Fruit fly (Drosophila melanogaster) whole organism, larva: Measurements from ENCODE around the gene CG34126.

Source experiments
- noc ChIP-seq: fragments of 200-800 bp; sonication (Bioruptor generic); optimal IDR thresholded peaks from 3 replicates; lab custom pipeline; 2019; ENCODE audit warnings: missing biosample characterization, mild to moderate bottlenecking, missing genetic modification characterization, moderate library complexity

Gene CG34126

dm6 chr2L:4981278-4981966, at the start of gene CG34126, which contains the start of gene CG8892:
CG34126 (plus strand) TSS chr2L:4981614.
CG8892 (minus strand) TSS chr2L:4981592.
- TF ChIP-seq noc (tag; lab: Kevin White, UChicago) = peak; percentile 98

- TF ChIP-seq noc (tag; lab: Kevin White, UChicago) = no peak
These were observed 49.1 kb upstream of the CG34126 start, which contains the start of gene hoe1 for dm6 chr2L:4932284-4932683. hoe1 (minus strand) TSS chr2L:4932384.

DNA sequence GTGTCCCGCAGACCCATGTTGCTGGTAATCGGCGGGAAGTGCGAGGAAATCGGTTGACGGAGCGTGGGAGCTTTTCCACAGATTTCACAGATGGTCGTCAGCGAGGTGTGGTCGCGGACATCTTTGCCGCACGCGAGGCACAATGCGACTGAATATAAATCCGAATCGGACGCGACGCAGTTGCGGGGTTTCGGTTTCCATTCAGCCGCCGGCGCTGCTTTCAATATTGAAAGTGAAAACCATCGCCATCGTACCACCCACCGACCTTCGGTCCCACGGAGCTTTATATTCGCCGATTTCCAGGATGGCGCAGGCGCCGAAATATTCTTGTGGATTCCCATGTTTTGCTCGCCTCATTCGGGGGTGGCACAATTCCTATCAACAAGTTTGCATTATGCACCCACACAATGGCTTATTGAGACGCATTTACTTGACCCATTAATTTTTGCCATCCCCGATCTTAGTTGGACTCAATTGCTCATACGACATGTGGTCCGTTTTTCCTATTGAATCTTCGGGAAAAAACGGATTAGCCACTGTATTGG, 45.0 kb upstream of the CG34126 start, which contains the start of gene hoe2:
Gene hoe2, minus strand, starts transcription at position 126 of the 545 bp plus-strand sequence.
- TF ChIP-seq noc (tag; lab: Kevin White, UChicago) = no peak

dm6 chr2L:4937060-4937459, 44.4 kb upstream of the CG34126 start, which contains the start of gene Sgs1:
Sgs1 (plus strand) TSS chr2L:4937409.
- no peak for TF ChIP-seq noc (tag; lab: Kevin White, UChicago)

- TF ChIP-seq noc (tag; lab: Kevin White, UChicago) = no peak
These were observed 39.1 kb upstream of the CG34126 start, which contains the start of gene synr for dm6 chr2L:4942257-4942792. synr (plus strand) TSS chr2L:4942742.

- peak; percentile 97 for TF ChIP-seq noc (tag; lab: Kevin White, UChicago)
These were observed 36.1 kb upstream of the CG34126 start, which contains the start of the genes mRpL24 and betaggt-I for dm6 chr2L:4945300-4945699. mRpL24 (minus strand) TSS chr2L:4945361. betaggt-I (plus strand) TSS chr2L:4945579.

- TF ChIP-seq noc (tag; lab: Kevin White, UChicago) = no peak
These were observed 31.9 kb upstream of the CG34126 start, which contains the start of gene jet for dm6 chr2L:4949453-4950045. jet (minus strand) TSS chr2L:4949784.

dm6 chr2L:4950667-4951066, 30.7 kb upstream of the CG34126 start, which contains the start of gene Jon25Biii:
Jon25Biii (minus strand) TSS chr2L:4950767.
- peak; percentile 28 for TF ChIP-seq noc (tag; lab: Kevin White, UChicago)

dm6 chr2L:4953086-4953570, 28.3 kb upstream of the CG34126 start, which contains the start of gene Jon25Bii:
Jon25Bii (minus strand) TSS chr2L:4953136.
- TF ChIP-seq noc (tag; lab: Kevin White, UChicago) = no peak

DNA sequence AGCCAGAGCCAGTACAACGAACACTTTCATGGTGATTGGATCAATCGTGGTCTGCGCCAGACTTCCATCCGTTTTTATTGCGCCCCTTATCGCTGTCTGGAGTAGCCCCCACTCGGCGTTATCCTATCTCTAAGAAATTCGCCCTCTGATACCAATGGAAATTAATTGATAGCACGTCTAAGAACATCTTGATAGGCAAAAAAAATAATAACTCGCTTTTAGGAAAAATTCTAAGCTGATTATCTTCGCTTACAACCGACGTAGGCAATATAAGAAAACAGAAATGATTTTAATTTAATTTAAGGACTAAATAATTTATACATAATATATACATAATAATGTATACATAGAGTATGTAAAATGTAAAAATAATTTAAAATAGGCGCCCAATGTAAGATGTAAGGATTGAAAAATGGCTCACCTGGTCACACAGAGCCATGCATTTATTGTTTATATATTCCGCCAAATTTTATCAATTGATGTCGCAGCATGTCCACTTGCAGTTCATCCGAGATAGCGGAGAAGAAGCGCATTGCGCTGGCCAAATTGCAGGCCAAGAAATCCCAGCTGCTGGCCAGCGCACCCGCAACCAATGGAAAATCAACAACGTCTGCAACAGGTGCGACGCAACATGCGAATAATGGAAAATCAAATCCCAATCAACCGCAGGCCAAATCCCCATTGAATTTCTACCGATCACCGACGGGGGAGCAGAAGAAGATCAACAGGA, 26.2 kb upstream of the CG34126 start, which contains the start of the genes Jon25Bi and Marcal1:
Gene Jon25Bi, minus strand, starts transcription at position 51 of the 730 bp plus-strand sequence.
Gene Marcal1, plus strand, starts transcription at position 416 of the 730 bp plus-strand sequence.
- no peak for TF ChIP-seq noc (tag; lab: Kevin White, UChicago)

dm6 chr2L:4958111-4958510, 23.3 kb upstream of the CG34126 start, which contains the start of gene CG34124:
CG34124 (plus strand) TSS chr2L:4958411.
- no peak for TF ChIP-seq noc (tag; lab: Kevin White, UChicago)

DNA sequence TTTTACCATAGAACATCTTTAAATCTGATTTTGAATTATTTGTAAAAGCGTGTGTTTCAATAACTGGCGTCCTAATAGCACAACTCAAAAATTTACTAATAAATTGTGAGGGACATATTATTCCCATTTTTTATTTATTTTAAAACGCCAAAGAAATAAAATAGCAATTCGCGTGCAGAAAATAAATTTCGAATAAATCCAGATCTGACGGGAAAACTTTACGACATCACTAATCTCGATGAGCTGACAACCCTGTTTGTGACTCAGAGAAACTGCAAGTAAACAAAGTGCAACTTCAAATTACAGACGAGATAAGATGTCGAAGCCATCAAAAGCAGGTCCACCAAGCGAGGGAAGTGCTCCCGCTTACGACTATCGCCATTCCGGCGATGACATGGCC, 16.0 kb upstream of the CG34126 start, which contains the start of gene CG34125:
Gene CG34125, plus strand, starts transcription at position 254 of the 400 bp plus-strand sequence.
- TF ChIP-seq noc (tag; lab: Kevin White, UChicago) = no peak

DNA sequence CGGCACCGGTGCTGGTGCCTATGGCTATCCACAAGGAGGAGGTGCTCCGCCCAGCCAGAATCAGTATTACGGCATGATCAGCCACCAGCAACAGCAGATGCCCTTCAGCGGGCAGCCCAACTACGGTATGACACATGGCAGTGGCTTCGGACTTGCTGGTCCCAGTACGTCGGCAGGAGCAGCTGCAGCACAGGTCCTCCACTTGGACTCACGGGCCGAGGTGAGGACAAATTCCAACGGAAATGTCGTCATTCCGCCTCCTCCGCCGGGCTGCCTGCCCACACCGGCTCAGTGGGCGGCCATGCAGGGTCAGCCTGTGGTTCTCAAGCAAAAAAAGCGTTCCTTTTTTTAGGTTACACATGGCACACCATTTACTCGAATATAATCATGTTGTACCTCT, 15.5 kb upstream of the CG34126 start:
- TF ChIP-seq noc (tag; lab: Kevin White, UChicago) = no peak

DNA sequence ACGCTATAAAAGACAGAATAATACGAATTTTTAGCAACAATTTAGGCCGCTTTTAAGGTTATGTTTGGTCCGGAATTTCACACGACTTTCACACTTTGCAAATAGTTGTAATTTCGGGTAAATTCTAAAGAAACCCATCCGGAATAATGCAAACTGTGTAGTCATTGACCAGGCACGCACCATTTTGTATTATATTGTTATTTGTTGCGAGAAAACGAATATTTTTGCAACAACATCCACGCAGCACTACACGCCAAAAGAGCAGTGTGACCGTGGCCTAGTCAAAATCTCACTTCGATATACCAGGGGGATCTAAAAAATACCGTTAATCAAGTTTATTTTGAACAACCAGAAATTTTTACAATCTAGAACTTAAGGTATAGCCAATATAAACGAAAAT, 13.9 kb upstream of the CG34126 start, which contains the start of gene eIF3i:
Gene eIF3i, minus strand, starts transcription at position 265 of the 400 bp plus-strand sequence.
- TF ChIP-seq noc (tag; lab: Kevin White, UChicago) = no peak
